Fruit fly (Drosophila melanogaster): ENCODE measurements around the gene CG42637.
A peak's percentile ranks its signal among the peaks of the same experiment; 100 is the strongest.

CG42637 gene

DNA sequence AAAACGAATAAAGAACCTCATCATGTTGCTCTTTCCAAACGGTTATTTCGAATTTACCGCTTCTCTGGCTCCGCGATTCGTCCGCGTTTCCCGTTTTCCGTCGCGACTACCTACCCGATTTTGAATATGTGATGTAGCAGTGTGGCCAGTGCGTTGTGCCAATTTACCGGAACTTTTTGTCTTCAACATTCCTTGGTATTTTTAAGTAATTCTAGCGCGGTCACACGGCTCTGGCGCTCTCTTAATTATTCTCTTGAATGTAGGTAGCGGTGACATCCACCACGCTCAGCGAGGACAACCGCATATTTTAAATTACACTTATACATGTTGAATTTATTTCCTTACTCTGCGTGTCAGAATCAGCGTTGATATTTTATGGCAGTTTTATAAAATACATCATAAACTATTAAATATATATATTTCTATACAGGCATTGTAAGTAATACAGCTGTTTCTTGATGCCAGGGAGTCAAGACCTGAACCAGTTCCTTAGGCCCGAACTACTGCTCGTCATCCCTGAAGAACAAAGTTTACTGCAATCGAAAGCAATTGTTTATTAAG is at the start of gene CG42637, which contains the start of the genes Gyc76C and SREBP (continued):
- TF ChIP-seq CG7745 (tag; optimal IDR thresholded peaks at IDR 0.05) (no peak), Lpt (GFP tag; optimal IDR thresholded peaks at IDR 0.05) (no peak), Tbp (GFP tag; optimal IDR thresholded peaks at IDR 0.05) (no peak), CG1832 (GFP tag; optimal IDR thresholded peaks at IDR 0.05) (no peak), Side (GFP tag; optimal IDR thresholded peaks at IDR 0.05) (peak; percentile 6), ttk (GFP tag; IDR thresholded peaks at IDR 0.05) (no peak), tio (GFP tag; optimal IDR thresholded peaks at IDR 0.05) (no peak), pros (GFP tag; optimal IDR thresholded peaks at IDR 0.05) (no peak), stwl (tag; optimal IDR thresholded peaks at IDR 0.05) (peak; percentile 95), CG8281 (tag; optimal IDR thresholded peaks at IDR 0.05) (no peak), fd96Cb (tag; optimal IDR thresholded peaks at IDR 0.05) (no peak), ham (GFP tag; IDR thresholded peaks at IDR 0.05) (no peak), CG12659 (GFP tag; optimal IDR thresholded peaks at IDR 0.05) (peak; percentile 75), chif (GFP tag; optimal IDR thresholded peaks at IDR 0.05) (no peak), BtbVII (GFP tag; optimal IDR thresholded peaks at IDR 0.05) (no peak), CG12769 (tag; optimal IDR thresholded peaks at IDR 0.05) (no peak), Stat92E (GFP tag; optimal IDR thresholded peaks at IDR 0.05) (peak in 1 of 3 experiments; percentile 65), CG18599 (GFP tag; optimal IDR thresholded peaks at IDR 0.05) (no peak), lab (GFP tag; optimal IDR thresholded peaks at IDR 0.05) (peak; percentile 40), vfl (GFP tag; optimal IDR thresholded peaks at IDR 0.05) (no peak), CG6175 (GFP tag; IDR thresholded peaks at IDR 0.05) (0 out of 3 replicates have a peak, but pooled peaks have one; percentile 16), CG15011 (GFP tag; optimal IDR thresholded peaks at IDR 0.05) (peak; percentile 45), CG3407 (GFP tag; optimal IDR thresholded peaks at IDR 0.05) (no peak), HLH4C (GFP tag; IDR thresholded peaks at IDR 0.05; ENCODE audit: partially characterized antibody) (0 out of 3 replicates have a peak, but pooled peaks have one; percentile 45), Dip3 (GFP tag; optimal IDR thresholded peaks at IDR 0.05) (no peak), Bteb2 (GFP tag; optimal IDR thresholded peaks at IDR 0.05) (no peak), Chrac-16 (GFP tag; optimal IDR thresholded peaks at IDR 0.05) (no peak), Elba2 (GFP tag; optimal IDR thresholded peaks at IDR 0.05) (no peak), slbo (GFP tag; IDR thresholded peaks at IDR 0.05) (no peak), CG4282 (GFP tag; optimal IDR thresholded peaks at IDR 0.05) (no peak), Ada2b (GFP tag; IDR thresholded peaks at IDR 0.05) (no peak), ci (GFP tag; IDR thresholded peaks at IDR 0.05) (no peak; the same call in 1 of the 3 replicates), CG30431 (GFP tag; optimal IDR thresholded peaks at IDR 0.05) (no peak), CoRest (tag; optimal IDR thresholded peaks at IDR 0.05) (peak; percentile 31), B-H1 (GFP tag; IDR thresholded peaks at IDR 0.05) (no peak), CG17385 (GFP tag; optimal IDR thresholded peaks at IDR 0.05) (no peak), CG8924 (tag; optimal IDR thresholded peaks at IDR 0.05) (peak; percentile 60), hkb (optimal IDR thresholded peaks at IDR 0.05) (peak; percentile 47), hkb (GFP tag; IDR thresholded peaks at IDR 0.05) (peak; percentile 19; the same call in 1 of the 2 replicates), psq (GFP tag; optimal IDR thresholded peaks at IDR 0.05) (no peak), CG5180 (GFP tag; optimal IDR thresholded peaks at IDR 0.05) (no peak), CG18764 (GFP tag; optimal IDR thresholded peaks at IDR 0.05) (no peak), unpg (GFP tag; optimal IDR thresholded peaks at IDR 0.05) (no peak), crp (GFP tag; optimal IDR thresholded peaks at IDR 0.05) (peak; percentile 53 to 89), HmgZ (tag; optimal IDR thresholded peaks at IDR 0.05) (peak; percentile 63), CG10543 (GFP tag; optimal IDR thresholded peaks at IDR 0.05) (no peak), nom (GFP tag; optimal IDR thresholded peaks at IDR 0.05) (no peak), CG10274 (GFP tag; optimal IDR thresholded peaks at IDR 0.05) (no peak), Usf (GFP tag; optimal IDR thresholded peaks at IDR 0.05) (no peak), ftz-f1 (GFP tag; optimal IDR thresholded peaks at IDR 0.05) (no peak)
